Worm (Caenorhabditis elegans) whole organism, L1 larva: ENCODE measurements around the gene osm-7.
A peak's percentile ranks its signal among the peaks of the same experiment; 100 is the strongest.

ENCODE experiments used
- ama-1 ChIP-seq: fragments of 150-350 bp; optimal IDR thresholded peaks from 2 replicates; lab custom pipeline; 2014
- ceh-63 ChIP-seq: fragments of 200-800 bp; sonication (Bioruptor generic); optimal IDR thresholded peaks from 2 replicates; lab custom pipeline; 2018; ENCODE audit warnings: mild to moderate bottlenecking, missing genetic modification characterization, missing compliant biosample characterization
- ceh-8 ChIP-seq: fragments of 200-800 bp; sonication (Bioruptor generic); optimal IDR thresholded peaks from 2 replicates; lab custom pipeline; 2018; ENCODE audit warnings: mild to moderate bottlenecking, missing genetic modification characterization, moderate library complexity, missing compliant biosample characterization
- ceh-82 ChIP-seq, 3 experiments: fragments of 150-350 bp in 1 of 3; sonication (generic microtip) in 2 of 3; optimal IDR thresholded peaks; 2 replicates each; lab custom pipeline; 2014 to 2017; ENCODE audit warnings: missing biosample characterization in 3 of 3, missing genetic modification characterization in 3 of 3
- efl-1 ChIP-seq, 4 experiments: fragments of 150-350 bp; optimal IDR thresholded peaks in 3 of 4; peaks in 1 of 4; 1 replicate in 1 of 4; 2 replicates in 3 of 4; lab custom pipeline; 2014; ENCODE audit warnings: missing biosample characterization in 2 of 4, missing genetic modification characterization in 2 of 4, missing genetic modification reagents in 2 of 4
- efl-3 ChIP-seq: fragments of 200-800 bp; sonication (Bioruptor generic); optimal IDR thresholded peaks from 2 replicates; lab custom pipeline; 2018; ENCODE audit warnings: mild to moderate bottlenecking, missing genetic modification characterization, missing compliant biosample characterization
- elt-2 ChIP-seq: sonication (generic microtip); optimal IDR thresholded peaks from 2 replicates; lab custom pipeline; 2016; ENCODE audit warnings: missing genetic modification characterization, mild to moderate bottlenecking, inconsistent platforms, missing compliant biosample characterization, missing genetic modification reagents
- fkh-4 ChIP-seq: sonication (generic microtip); optimal IDR thresholded peaks from 2 replicates; lab custom pipeline; 2016; ENCODE audit warnings: missing compliant biosample characterization, missing genetic modification characterization, borderline replicate concordance
- fos-1 ChIP-seq: fragments of 150-350 bp; optimal IDR thresholded peaks from 2 replicates; lab custom pipeline; 2014; ENCODE audit warnings: missing biosample characterization, missing genetic modification characterization
- hlh-17 ChIP-seq: fragments of 200-800 bp; sonication (Bioruptor generic); optimal IDR thresholded peaks from 2 replicates; lab custom pipeline; 2018; ENCODE audit warnings: missing genetic modification characterization, mild to moderate bottlenecking, missing compliant biosample characterization, moderate library complexity, borderline replicate concordance
- hpl-2 ChIP-seq: fragments of 150-350 bp; optimal IDR thresholded peaks from 2 replicates; lab custom pipeline; 2014; ENCODE audit warnings: missing biosample characterization, missing genetic modification reagents, missing genetic modification characterization
- lin-35 ChIP-seq, 2 experiments: fragments of 150-350 bp; optimal IDR thresholded peaks; 2 replicates each; lab custom pipeline; 2014; ENCODE audit warnings: missing biosample characterization in 2 of 2, missing genetic modification characterization in 2 of 2, missing genetic modification reagents in 2 of 2
- mab-9 ChIP-seq: fragments of 200-800 bp; sonication (Bioruptor generic); IDR thresholded peaks from 2 replicates; pipeline ENCODE4 v1.3.6; 2022; ENCODE audit warnings: missing genetic modification reagents, missing genetic modification characterization, missing compliant biosample characterization
- mdl-1 ChIP-seq, 2 experiments: fragments of 150-350 bp; optimal IDR thresholded peaks; 2 replicates each; lab custom pipeline; 2014 to 2017; ENCODE audit warnings: missing biosample characterization in 2 of 2, missing genetic modification characterization in 2 of 2, inconsistent platforms in 1 of 2
- nhr-20 ChIP-seq: sonication (generic microtip); optimal IDR thresholded peaks from 2 replicates; lab custom pipeline; 2016; ENCODE audit warnings: mild to moderate bottlenecking, missing genetic modification characterization, missing compliant biosample characterization
- nhr-71 ChIP-seq: sonication (generic microtip); optimal IDR thresholded peaks from 2 replicates; lab custom pipeline; 2016; ENCODE audit warnings: mild to moderate bottlenecking, missing genetic modification characterization, moderate library complexity, missing compliant biosample characterization
- nhr-90 ChIP-seq: sonication (generic microtip); optimal IDR thresholded peaks from 2 replicates; lab custom pipeline; 2016; ENCODE audit warnings: mild to moderate bottlenecking, missing genetic modification characterization, missing compliant biosample characterization; ENCODE audit not compliant: poor library complexity
- pax-3 ChIP-seq: fragments of 200-800 bp; sonication (Bioruptor generic); optimal IDR thresholded peaks from 2 replicates; lab custom pipeline; 2018; ENCODE audit warnings: mild to moderate bottlenecking, missing genetic modification characterization, moderate library complexity, missing compliant biosample characterization
- sup-37 ChIP-seq: fragments of 200-800 bp; sonication (Bioruptor generic); optimal IDR thresholded peaks from 2 replicates; lab custom pipeline; 2018; ENCODE audit warnings: mild to moderate bottlenecking, missing genetic modification characterization, missing compliant biosample characterization
- swsn-7 ChIP-seq: sonication (generic microtip); optimal IDR thresholded peaks from 2 replicates; lab custom pipeline; 2016; ENCODE audit warnings: missing genetic modification characterization, missing compliant biosample characterization
- unc-130 ChIP-seq: fragments of 150-350 bp; optimal IDR thresholded peaks from 2 replicates; lab custom pipeline; 2017; ENCODE audit warnings: missing biosample characterization, missing genetic modification characterization, inconsistent platforms
- vab-15 ChIP-seq: sonication (generic microtip); optimal IDR thresholded peaks from 2 replicates; lab custom pipeline; 2017; ENCODE audit warnings: missing genotype, mild to moderate bottlenecking, missing genetic modification characterization, missing compliant biosample characterization
- xbp-1 ChIP-seq: sonication (generic microtip); optimal IDR thresholded peaks from 2 replicates; lab custom pipeline; 2016; ENCODE audit warnings: missing genetic modification characterization, missing compliant biosample characterization
- ztf-11 ChIP-seq, 2 experiments: sonication (generic microtip); optimal IDR thresholded peaks; 2 replicates each; lab custom pipeline; 2016 to 2017; ENCODE audit warnings: missing genetic modification characterization in 2 of 2, missing biosample characterization in 1 of 2, missing compliant biosample characterization in 1 of 2

osm-7 gene

ce11 chrIII:13624226-13624625, 48.2 kb downstream of the osm-7 start, which contains the start of gene taf-9:
taf-9 (plus strand) TSS chrIII:13624276.
- TF ChIP-seq xbp-1 (no peak), ztf-11 (tag; optimal IDR thresholded peaks at IDR 0.05; lab: Kevin White, UChicago) (peak in 1 of 2 experiments; percentile 6), unc-130 (tag; lab: Kevin White, UChicago) (no peak), nhr-20 (tag; lab: Kevin White, UChicago) (no peak)

ce11 chrIII:13625650-13626430, 49.9 kb downstream of the osm-7 start:
- TF ChIP-seq ceh-82 (tag; optimal IDR thresholded peaks at IDR 0.05; lab: Kevin White, UChicago): no peak
- TF ChIP-seq ama-1: peak; percentile 26
- TF ChIP-seq hlh-17 (GFP tag; lab: Kevin White, UChicago): no peak
- TF ChIP-seq ceh-8 (GFP tag; lab: Kevin White, UChicago): no peak
- peak; percentile 4 for TF ChIP-seq elt-2 (tag; lab: Kevin White, UChicago)
- no peak for TF ChIP-seq swsn-7
- TF ChIP-seq ztf-11 (tag; optimal IDR thresholded peaks at IDR 0.05; lab: Kevin White, UChicago): no peak
- no peak for TF ChIP-seq efl-3 (GFP tag; lab: Kevin White, UChicago)
- TF ChIP-seq fkh-4: no peak
- peak; percentile 16 for TF ChIP-seq nhr-90
- no peak for TF ChIP-seq unc-130 (tag; lab: Kevin White, UChicago)
- TF ChIP-seq mab-9 (GFP tag; lab: Robert Waterston, UW): no peak
- peak; percentile 62 for TF ChIP-seq ceh-63 (GFP tag; lab: Kevin White, UChicago)
- no peak for TF ChIP-seq fos-1 (tag; lab: Kevin White, UChicago)
- no peak for TF ChIP-seq efl-1 (optimal IDR thresholded peaks at IDR 0.05; lab: Kevin White, UChicago)
- TF ChIP-seq efl-1 (GFP tag; optimal IDR thresholded peaks at IDR 0.05 in 1 of 2; lab: Kevin White, UChicago): no peak
- no peak for TF ChIP-seq pax-3 (tag; lab: Kevin White, UChicago)
- TF ChIP-seq sup-37 (GFP tag; lab: Kevin White, UChicago): no peak
- no peak for TF ChIP-seq mdl-1 (tag; optimal IDR thresholded peaks at IDR 0.05; lab: Kevin White, UChicago)

ce11 chrIII:13626692-13627091, 50.7 kb downstream of the osm-7 start, which contains the start of gene T12D8.5:
T12D8.5 (minus strand) TSS chrIII:13626786.
- peak; percentile 12 for TF ChIP-seq nhr-71 (tag; lab: Kevin White, UChicago)
- peak in 1 of 2 experiments; percentile 27 for TF ChIP-seq lin-35 (GFP tag; optimal IDR thresholded peaks at IDR 0.05; lab: Kevin White, UChicago)
- peak; percentile 85 for TF ChIP-seq elt-2 (tag; lab: Kevin White, UChicago)
- no peak for TF ChIP-seq vab-15 (tag; lab: Kevin White, UChicago)
- TF ChIP-seq hpl-2 (GFP tag; lab: Kevin White, UChicago): no peak
- peak in 1 of 2 experiments; percentile 31 for TF ChIP-seq mdl-1 (tag; optimal IDR thresholded peaks at IDR 0.05; lab: Kevin White, UChicago)
